Worm (Caenorhabditis elegans) whole organism, late embryonic: ENCODE measurements around the gene F49C12.6.

Source experiments
- ceh-19 ChIP-seq: fragments of 200-800 bp; sonication (Bioruptor generic); optimal IDR thresholded peaks from 2 replicates; lab custom pipeline; 2018; ENCODE audit warnings: mild to moderate bottlenecking, missing genetic modification characterization, missing compliant biosample characterization
- lin-11 ChIP-seq: fragments of 200-800 bp; sonication (Bioruptor generic); optimal IDR thresholded peaks from 2 replicates; lab custom pipeline; 2018; ENCODE audit warnings: mild to moderate bottlenecking, missing genetic modification characterization, missing compliant biosample characterization
- nfya-1 ChIP-seq: sonication (generic microtip); optimal IDR thresholded peaks from 2 replicates; lab custom pipeline; 2017; ENCODE audit warnings: missing genetic modification characterization, mild to moderate bottlenecking, missing compliant biosample characterization, antibody characterized with exemption, moderate library complexity
- pat-9 ChIP-seq: fragments of 200-800 bp; sonication (Bioruptor generic); optimal IDR thresholded peaks from 2 replicates; lab custom pipeline; 2018; ENCODE audit warnings: mild to moderate bottlenecking, missing genetic modification characterization, moderate library complexity, missing compliant biosample characterization
- unc-3 ChIP-seq, 2 experiments: fragments of 200-800 bp in 1 of 2; sonication (Bioruptor generic) in 1 of 2; sonication (generic microtip) in 1 of 2; conservative IDR thresholded peaks in 1 of 2; optimal IDR thresholded peaks in 1 of 2; 2 replicates each; pipeline versions ENCODE4 v1.3.6 to Lab custom; 2016 to 2022; ENCODE audit warnings: missing compliant biosample characterization in 2 of 2, missing genetic modification characterization in 2 of 2, missing genetic modification reagents in 1 of 2
- unc-42 ChIP-seq: sonication (generic microtip); optimal IDR thresholded peaks from 2 replicates; lab custom pipeline; 2016; ENCODE audit warnings: missing genotype, missing genetic modification characterization, missing compliant biosample characterization
- unc-86 ChIP-seq: sonication (generic microtip); optimal IDR thresholded peaks from 2 replicates; lab custom pipeline; 2016; ENCODE audit warnings: missing genetic modification characterization, missing compliant biosample characterization

DNA sequence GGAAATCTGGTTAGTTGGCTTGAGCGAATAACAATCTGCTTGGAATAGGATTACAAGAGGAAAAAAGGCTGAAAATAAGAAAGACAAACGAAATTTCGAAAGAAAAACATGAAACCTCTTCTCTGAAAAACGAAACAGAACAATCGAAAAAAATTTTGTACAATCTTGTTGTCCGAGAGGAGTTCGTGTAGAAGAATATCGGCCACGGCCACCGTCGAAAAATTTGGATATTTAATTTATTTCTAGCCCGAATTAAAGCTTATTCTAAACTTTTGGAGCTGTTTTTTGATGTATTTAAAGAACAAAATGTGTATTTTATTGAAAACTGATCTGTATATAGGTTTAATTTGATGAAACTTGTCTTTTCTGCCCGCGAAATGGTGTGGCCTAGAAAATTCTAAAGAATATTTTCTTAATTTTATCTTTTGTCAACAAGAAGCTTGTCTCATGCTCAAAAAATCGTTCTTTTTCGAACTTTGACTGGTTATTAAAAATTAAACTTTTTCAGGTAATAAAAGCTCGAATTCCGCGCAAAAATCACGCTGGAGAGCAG is 27.7 kb upstream of the F49C12.6 start, which contains the start of gene T20D3.5:
- TF ChIP-seq unc-3 (GFP tag; conservative IDR thresholded peaks at IDR 0.05; lab: Robert Waterston, UW) (no peak), unc-3 (tag; optimal IDR thresholded peaks at IDR 0.05; lab: Kevin White, UChicago) (no peak), unc-86 (tag; lab: Kevin White, UChicago) (no peak), ceh-19 (no peak), nfya-1 (tag; lab: Kevin White, UChicago) (no peak), lin-11 (tag; lab: Kevin White, UChicago) (no peak), pat-9 (tag; lab: Kevin White, UChicago) (no peak), unc-42 (tag; lab: Kevin White, UChicago) (no peak)
